Fruit fly (Drosophila melanogaster): ENCODE data around the gene Ip259.

Ip259 gene

DNA sequence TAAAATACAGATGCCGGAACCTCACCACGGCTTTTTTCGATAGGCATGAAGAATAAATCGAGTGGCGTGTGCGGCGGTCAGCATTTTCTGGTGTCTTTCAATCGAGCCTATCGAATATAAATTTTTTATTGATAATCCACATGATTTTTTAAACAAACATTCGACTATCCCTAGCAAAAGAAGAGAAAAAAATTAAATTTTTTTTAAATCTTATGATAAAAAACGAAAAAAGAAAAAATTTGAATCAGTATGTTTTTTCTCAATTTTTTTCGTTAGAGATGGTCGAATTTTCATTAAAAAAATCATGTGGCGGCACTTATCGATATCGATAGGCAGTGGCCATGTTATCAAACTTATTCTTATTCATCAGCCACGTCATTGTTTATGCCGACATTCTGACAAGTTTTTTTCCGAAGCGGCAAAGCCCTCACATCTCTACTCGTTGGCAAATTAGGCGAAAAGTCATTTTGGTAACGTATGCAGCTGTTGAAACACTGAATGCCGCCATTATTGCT is 18.4 kb downstream of the Ip259 start, which contains the start of the genes SmB and KdelR (continued):
- TF ChIP-seq HLH3B (GFP tag; IDR thresholded peaks at IDR 0.05), result no peak
- TF ChIP-seq CG7963 (GFP tag; IDR thresholded peaks at IDR 0.05; ENCODE audit: partially characterized antibody), result peak; percentile 76
- TF ChIP-seq CG9609 (GFP tag; optimal IDR thresholded peaks at IDR 0.05), result no peak
- TF ChIP-seq emc (GFP tag; optimal IDR thresholded peaks at IDR 0.05), result no peak
- TF ChIP-seq HLH4C (GFP tag; IDR thresholded peaks at IDR 0.05; ENCODE audit: partially characterized antibody), result peak; percentile 96
- TF ChIP-seq insv (GFP tag; optimal IDR thresholded peaks at IDR 0.05), result no peak
- peak; percentile 17 for TF ChIP-seq Hsf (GFP tag; optimal IDR thresholded peaks at IDR 0.05)
- TF ChIP-seq CG42726 (GFP tag; IDR thresholded peaks at IDR 0.05; ENCODE audit: partially characterized antibody), result no peak
- TF ChIP-seq Awh (GFP tag; IDR thresholded peaks at IDR 0.05), result no peak
- TF ChIP-seq CG3838 (GFP tag; optimal IDR thresholded peaks at IDR 0.05), result no peak
- no peak for TF ChIP-seq gem (tag; optimal IDR thresholded peaks at IDR 0.05)
- no peak for TF ChIP-seq CG4707 (GFP tag; optimal IDR thresholded peaks at IDR 0.05)
- TF ChIP-seq mam (GFP tag; optimal IDR thresholded peaks at IDR 0.05), result no peak
- peak; percentile 69 for TF ChIP-seq BEAF-32 (GFP tag; optimal IDR thresholded peaks at IDR 0.05)
- TF ChIP-seq CG4820 (GFP tag; optimal IDR thresholded peaks at IDR 0.05), result no peak
- no peak for TF ChIP-seq CG18599 (GFP tag; optimal IDR thresholded peaks at IDR 0.05)
- TF ChIP-seq CG4360 (GFP tag; IDR thresholded peaks at IDR 0.05), result no peak
- peak; percentile 91 for TF ChIP-seq CG30020 (tag; optimal IDR thresholded peaks at IDR 0.05)
- TF ChIP-seq CG6272 (GFP tag; IDR thresholded peaks at IDR 0.05), result 0 out of 2 replicates have a peak, but pooled peaks have one; percentile 30
- peak; percentile 90 for TF ChIP-seq hb (GFP tag; IDR thresholded peaks at IDR 0.05; ENCODE audit: partially characterized antibody)
- TF ChIP-seq CG16815 (GFP tag; optimal IDR thresholded peaks at IDR 0.05), result no peak
- no peak for TF ChIP-seq CG4328 (GFP tag; optimal IDR thresholded peaks at IDR 0.05)
- no peak for TF ChIP-seq wor (GFP tag; IDR thresholded peaks at IDR 0.05)
- no peak for TF ChIP-seq CG1024 (GFP tag; IDR thresholded peaks at IDR 0.05)
- no peak for TF ChIP-seq CG5245 (GFP tag; optimal IDR thresholded peaks at IDR 0.05)
- no peak for TF ChIP-seq CG12104 (GFP tag; optimal IDR thresholded peaks at IDR 0.05)
- TF ChIP-seq Sox100B (GFP tag; optimal IDR thresholded peaks at IDR 0.05), result peak; percentile 48
- no peak for TF ChIP-seq sc (optimal IDR thresholded peaks at IDR 0.05)
- no peak for TF ChIP-seq sc (GFP tag; optimal IDR thresholded peaks at IDR 0.05)
- no peak for TF ChIP-seq lov (optimal IDR thresholded peaks at IDR 0.05)
- no peak for TF ChIP-seq lov (GFP tag; IDR thresholded peaks at IDR 0.05)
- no peak for TF ChIP-seq eyg (GFP tag; optimal IDR thresholded peaks at IDR 0.05)
- no peak for TF ChIP-seq dati (GFP tag; IDR thresholded peaks at IDR 0.05)
- no peak for TF ChIP-seq CG2875 (GFP tag; optimal IDR thresholded peaks at IDR 0.05)
- TF ChIP-seq nerfin-2 (GFP tag; IDR thresholded peaks at IDR 0.05; ENCODE audit: partially characterized antibody), result peak; percentile 95
- no peak for TF ChIP-seq CG9817 (tag; optimal IDR thresholded peaks at IDR 0.05)
- no peak for TF ChIP-seq CG10979 (tag; optimal IDR thresholded peaks at IDR 0.05)
- TF ChIP-seq Fer2 (tag; optimal IDR thresholded peaks at IDR 0.05), result no peak
- no peak for TF ChIP-seq cas (GFP tag; IDR thresholded peaks at IDR 0.05)
- TF ChIP-seq chm (GFP tag; IDR thresholded peaks at IDR 0.05), result no peak
- TF ChIP-seq CG1233 (GFP tag; optimal IDR thresholded peaks at IDR 0.05), result no peak
- no peak for TF ChIP-seq CG13123 (GFP tag; optimal IDR thresholded peaks at IDR 0.05)
- TF ChIP-seq CG17802 (tag; optimal IDR thresholded peaks at IDR 0.05), result no peak
- peak; percentile 49 for TF ChIP-seq CG18262 (tag; optimal IDR thresholded peaks at IDR 0.05)
- TF ChIP-seq Ada2b (GFP tag; IDR thresholded peaks at IDR 0.05), result no peak
- no peak for TF ChIP-seq usp (GFP tag; optimal IDR thresholded peaks at IDR 0.05)
- no peak for TF ChIP-seq rib (GFP tag; IDR thresholded peaks at IDR 0.05)
- peak; percentile 66 for TF ChIP-seq zen2 (GFP tag; IDR thresholded peaks at IDR 0.05; ENCODE audit: partially characterized antibody)
- peak; percentile 64 for TF ChIP-seq Max (GFP tag; optimal IDR thresholded peaks at IDR 0.05)
- TF ChIP-seq lbe (GFP tag; optimal IDR thresholded peaks at IDR 0.05), result peak; percentile 67
- no peak for TF ChIP-seq CG5953 (GFP tag; IDR thresholded peaks at IDR 0.05)
